Worm (Caenorhabditis elegans) whole organism, L3 larva: Measurements from ENCODE around the gene B0001.4.

Experiments
- lin-15B ChIP-seq: fragments of 150-350 bp; optimal IDR thresholded peaks from 2 replicates; lab custom pipeline; 2014; ENCODE audit warnings: missing biosample characterization, missing genetic modification characterization
- lin-39 ChIP-seq: fragments of 150-350 bp; optimal IDR thresholded peaks from 2 replicates; lab custom pipeline; 2018; ENCODE audit warnings: missing biosample characterization, missing genetic modification reagents, missing genetic modification characterization
- nfya-1 ChIP-seq: sonication (generic microtip); optimal IDR thresholded peaks from 2 replicates; lab custom pipeline; 2017; ENCODE audit warnings: missing genetic modification characterization, mild to moderate bottlenecking, missing compliant biosample characterization, antibody characterized with exemption, moderate library complexity; ENCODE audit not compliant: insufficient read depth
- nhr-23 ChIP-seq: fragments of 150-350 bp; optimal IDR thresholded peaks from 2 replicates; lab custom pipeline; 2014; ENCODE audit warnings: missing biosample characterization, missing genetic modification reagents, missing genetic modification characterization
- ztf-11 ChIP-seq: fragments of 150-350 bp; optimal IDR thresholded peaks from 2 replicates; lab custom pipeline; 2014; ENCODE audit warnings: missing biosample characterization, missing genetic modification characterization

DNA sequence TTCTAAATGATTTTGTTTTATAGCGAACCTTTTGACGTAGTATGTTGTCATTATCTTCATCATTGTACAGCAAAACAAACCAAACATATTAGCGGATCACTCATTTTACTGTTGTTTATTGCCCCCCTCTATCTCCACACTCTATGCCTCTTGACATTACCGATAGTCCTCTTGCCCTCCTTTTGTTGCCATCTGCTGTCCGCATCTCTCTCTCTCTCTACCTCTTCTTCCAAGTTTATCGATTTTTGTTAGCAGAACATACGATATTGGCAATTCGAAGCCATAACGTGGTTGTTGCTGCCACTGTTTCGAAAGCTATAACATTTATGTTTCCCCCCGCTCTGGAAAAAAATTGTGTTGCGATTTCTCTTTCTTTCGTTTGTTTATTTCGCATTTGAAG lies 19.9 kb upstream of the B0001.4 start:
- TF ChIP-seq ztf-11 (tag; lab: Kevin White, UChicago) (no peak), lin-15B (tag; lab: Kevin White, UChicago) (no peak), nhr-23 (tag; lab: Kevin White, UChicago) (no peak), lin-39 (tag; lab: Kevin White, UChicago) (no peak), nfya-1 (tag; lab: Kevin White, UChicago) (no peak)
